Worm (Caenorhabditis elegans): ENCODE data around the gene F28F8.7.
A peak's percentile ranks its signal among the peaks of the same experiment; 100 is the strongest.

The F28F8.7 gene

ce11 chrV:15563985-15564384 lies 26.4 kb downstream of the F28F8.7 start:
- TF ChIP-seq nhr-129 (tag; optimal IDR thresholded peaks at IDR 0.05) (peak; percentile 76), snpc-4 (tag; optimal IDR thresholded peaks at IDR 0.05) (no peak), F13H6.1 (tag; optimal IDR thresholded peaks at IDR 0.05) (peak; percentile 68), mdl-1 (tag; optimal IDR thresholded peaks at IDR 0.05) (no peak), nhr-11 (tag; optimal IDR thresholded peaks at IDR 0.05) (no peak), nhr-25 (tag; optimal IDR thresholded peaks at IDR 0.05) (no peak), R02D3.7 (tag; optimal IDR thresholded peaks at IDR 0.05) (no peak), unc-55 (GFP tag; optimal IDR thresholded peaks at IDR 0.05) (no peak), nhr-21 (tag; optimal IDR thresholded peaks at IDR 0.05) (peak; percentile 60), unc-39 (tag; optimal IDR thresholded peaks at IDR 0.05) (no peak), aly-2 (tag; optimal IDR thresholded peaks at IDR 0.05) (no peak), egl-27 (tag; optimal IDR thresholded peaks at IDR 0.05) (no peak), nhr-77 (tag; optimal IDR thresholded peaks at IDR 0.05) (no peak), mab-5 (tag; optimal IDR thresholded peaks at IDR 0.05) (no peak), ZK546.5 (tag; optimal IDR thresholded peaks at IDR 0.05) (no peak), crh-2 (tag; optimal IDR thresholded peaks at IDR 0.05) (no peak), skn-1 (tag; optimal IDR thresholded peaks at IDR 0.05) (no peak), alr-1 (tag; optimal IDR thresholded peaks at IDR 0.05) (no peak), sma-9 (GFP tag; optimal IDR thresholded peaks at IDR 0.05) (peak; percentile 95), sma-9 (tag; optimal IDR thresholded peaks at IDR 0.05) (no peak), dmd-4 (tag; optimal IDR thresholded peaks at IDR 0.05) (no peak), lin-13 (GFP tag; optimal IDR thresholded peaks at IDR 0.05) (no peak), blmp-1 (tag; optimal IDR thresholded peaks at IDR 0.05; ENCODE audit: insufficient read depth) (no peak), nhr-10 (tag; optimal IDR thresholded peaks at IDR 0.05) (no peak), lin-11 (tag; optimal IDR thresholded peaks at IDR 0.05) (no peak), fos-1 (tag; optimal IDR thresholded peaks at IDR 0.05) (peak; percentile 52), ztf-11 (tag; optimal IDR thresholded peaks at IDR 0.05) (no peak), ceh-16 (tag; optimal IDR thresholded peaks at IDR 0.05) (no peak), zag-1 (tag; optimal IDR thresholded peaks at IDR 0.05) (no peak), sem-4 (tag; optimal IDR thresholded peaks at IDR 0.05) (no peak), unc-62 (GFP tag; optimal IDR thresholded peaks at IDR 0.05) (no peak), C34F6.9 (tag; optimal IDR thresholded peaks at IDR 0.05) (peak; percentile 41), ztf-4 (tag; optimal IDR thresholded peaks at IDR 0.05) (no peak), elt-1 (tag; optimal IDR thresholded peaks at IDR 0.05) (no peak), lsy-2 (tag; optimal IDR thresholded peaks at IDR 0.05) (peak in 1 of 2 experiments; percentile 49), elt-3 (tag; optimal IDR thresholded peaks at IDR 0.05) (no peak), peb-1 (tag; optimal IDR thresholded peaks at IDR 0.05) (no peak), Y55F3AM.14 (GFP tag; optimal IDR thresholded peaks at IDR 0.05) (no peak), nhr-23 (tag; optimal IDR thresholded peaks at IDR 0.05) (no peak), nhr-237 (tag; optimal IDR thresholded peaks at IDR 0.05) (no peak), nhr-12 (tag; optimal IDR thresholded peaks at IDR 0.05) (no peak), ceh-82 (tag; optimal IDR thresholded peaks at IDR 0.05) (no peak), sma-3 (GFP tag; optimal IDR thresholded peaks at IDR 0.05) (no peak), mbf-1 (tag; optimal IDR thresholded peaks at IDR 0.05) (no peak), gmeb-1 (tag; optimal IDR thresholded peaks at IDR 0.05) (peak; percentile 38), ama-1 (optimal IDR thresholded peaks at IDR 0.05) (no peak), ztf-1 (GFP tag; conservative IDR thresholded peaks at IDR 0.05) (no peak)

ce11 chrV:15563477-15563876 lies 26.9 kb downstream of the F28F8.7 start:
- TF ChIP-seq nhr-11 (tag; optimal IDR thresholded peaks at IDR 0.05) (no peak), nhr-12 (tag; optimal IDR thresholded peaks at IDR 0.05) (no peak)

All from whole organism, L2 larva.